Worm (Caenorhabditis elegans) whole organism, dauer: ENCODE results near the gene imph-1.

Experiments used
- unc-62 ChIP-seq: sonication (generic microtip); optimal IDR thresholded peaks from 2 replicates; lab custom pipeline; 2017; ENCODE audit warnings: missing biosample characterization, missing genetic modification reagents, missing genetic modification characterization

The imph-1 gene

ce11 chrIII:4553316-4553715 is at the start of gene imph-1:
Gene imph-1 (plus strand): TSS chrIII:4553616.
- no peak for TF ChIP-seq unc-62 (GFP tag; lab: Kevin White, UChicago)

DNA sequence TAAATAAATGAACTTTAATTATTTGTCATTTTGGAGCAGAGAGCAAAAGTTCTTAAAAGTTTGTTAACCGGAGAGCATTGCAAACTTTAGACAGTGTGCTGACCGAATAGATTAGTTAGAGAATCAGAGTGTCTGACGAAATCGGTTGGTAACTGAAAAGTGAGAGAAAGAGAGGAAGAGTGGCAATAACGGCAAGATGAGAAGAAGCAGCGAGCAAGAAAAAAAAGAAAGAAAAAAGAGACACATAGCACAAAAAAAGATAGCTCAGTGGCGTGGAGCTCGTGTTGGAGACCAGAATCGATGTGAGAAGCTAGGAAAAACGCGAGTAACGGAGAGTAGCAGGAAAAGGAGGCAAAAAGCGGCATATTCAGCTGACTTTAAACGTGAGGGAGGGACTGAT is 49.1 kb upstream of the imph-1 start:
- no peak for TF ChIP-seq unc-62 (GFP tag; lab: Kevin White, UChicago)

- TF ChIP-seq unc-62 (GFP tag; lab: Kevin White, UChicago) = no peak
Measured at ce11 chrIII:4504934-4505484, 48.4 kb upstream of the imph-1 start.

- no peak for TF ChIP-seq unc-62 (GFP tag; lab: Kevin White, UChicago)
Measured at ce11 chrIII:4505726-4506125, 47.7 kb upstream of the imph-1 start.

- no peak for TF ChIP-seq unc-62 (GFP tag; lab: Kevin White, UChicago)
Measured at ce11 chrIII:4506140-4506539, 47.3 kb upstream of the imph-1 start.

DNA sequence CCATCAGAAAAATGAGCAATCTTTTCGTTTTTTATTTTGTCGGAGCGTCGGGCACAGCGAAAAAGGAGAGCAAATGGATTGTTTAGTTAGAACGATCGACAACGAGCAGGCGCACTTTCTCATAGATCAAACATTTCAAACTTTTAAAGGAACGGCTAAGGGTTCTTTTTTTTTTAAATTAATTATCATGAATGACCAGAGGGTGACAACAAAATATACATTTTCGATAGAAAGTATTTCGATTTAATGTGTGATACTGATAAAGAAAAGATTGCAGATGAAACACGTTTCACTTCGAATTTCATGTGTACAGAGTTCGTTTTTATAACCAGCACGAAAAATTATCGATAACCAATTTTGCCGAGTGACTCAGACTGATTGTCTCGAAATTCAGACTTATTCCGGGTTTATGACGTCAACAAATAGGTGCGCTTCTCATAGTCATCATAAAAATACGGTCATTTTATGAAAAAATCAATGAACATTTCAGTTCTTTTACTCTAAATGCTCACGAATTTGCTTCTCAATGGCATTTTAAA is 46.8 kb upstream of the imph-1 start:
- TF ChIP-seq unc-62 (GFP tag; lab: Kevin White, UChicago) = no peak

ce11 chrIII:4508064-4508905 is 45.1 kb upstream of the imph-1 start, which contains the start of the genes cct-5 and F25F2.1:
Gene cct-5 (minus strand): TSS chrIII:4508114.
Gene F25F2.1 (plus strand): TSS chrIII:4508855.
- no peak for TF ChIP-seq unc-62 (GFP tag; lab: Kevin White, UChicago)

ce11 chrIII:4513926-4514325 is 39.5 kb upstream of the imph-1 start:
- TF ChIP-seq unc-62 (GFP tag; lab: Kevin White, UChicago) = no peak

DNA sequence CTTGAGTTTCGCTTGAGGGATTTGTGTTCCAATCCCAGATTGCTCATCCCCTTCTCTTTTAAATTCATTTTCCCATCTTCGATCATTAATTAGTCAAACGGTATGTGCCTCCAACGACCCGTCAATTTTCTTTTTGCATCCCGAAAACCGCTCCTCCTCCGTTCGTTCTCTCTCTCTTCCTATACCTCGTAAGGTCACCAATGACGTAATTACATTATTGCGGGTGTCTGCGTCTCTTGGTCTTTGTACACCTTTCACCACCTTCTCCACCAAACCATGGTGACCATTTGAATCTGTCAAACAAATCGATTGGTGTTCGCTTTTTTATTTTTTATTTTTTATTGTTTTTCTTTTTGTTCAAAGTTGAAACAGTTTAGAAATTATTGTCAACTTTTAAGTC is 38.2 kb upstream of the imph-1 start:
- TF ChIP-seq unc-62 (GFP tag; lab: Kevin White, UChicago) = no peak

- no peak for TF ChIP-seq unc-62 (GFP tag; lab: Kevin White, UChicago)
Measured at ce11 chrIII:4517781-4518180, 35.6 kb upstream of the imph-1 start.

- TF ChIP-seq unc-62 (GFP tag; lab: Kevin White, UChicago) = no peak
Measured at ce11 chrIII:4519410-4519809, 34.0 kb upstream of the imph-1 start.

ce11 chrIII:4520057-4520456 is 33.4 kb upstream of the imph-1 start, which contains the start of gene cdh-4:
Gene cdh-4 (plus strand): TSS chrIII:4520357.
- no peak for TF ChIP-seq unc-62 (GFP tag; lab: Kevin White, UChicago)

- no peak for TF ChIP-seq unc-62 (GFP tag; lab: Kevin White, UChicago)
Measured at ce11 chrIII:4523411-4523810, 30.0 kb upstream of the imph-1 start.

DNA sequence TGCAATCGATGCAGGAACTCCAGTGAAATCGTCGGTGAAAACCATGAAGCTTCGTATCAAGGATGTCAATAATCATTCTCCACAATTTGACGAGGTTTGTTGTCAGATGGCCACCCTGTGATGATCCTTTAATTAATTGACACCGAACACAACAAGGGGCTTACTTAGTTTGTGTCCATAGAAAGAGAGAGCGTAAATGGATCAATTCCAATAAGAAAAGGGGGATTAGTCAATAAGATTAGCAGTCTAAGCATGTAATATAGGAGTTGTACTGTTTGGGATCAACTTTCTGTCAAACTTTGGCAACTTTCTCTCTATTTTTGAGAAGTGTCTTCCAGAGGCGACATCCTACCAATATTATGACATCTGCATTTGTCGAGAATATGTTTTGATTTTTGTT is 29.3 kb upstream of the imph-1 start:
- no peak for TF ChIP-seq unc-62 (GFP tag; lab: Kevin White, UChicago)

DNA sequence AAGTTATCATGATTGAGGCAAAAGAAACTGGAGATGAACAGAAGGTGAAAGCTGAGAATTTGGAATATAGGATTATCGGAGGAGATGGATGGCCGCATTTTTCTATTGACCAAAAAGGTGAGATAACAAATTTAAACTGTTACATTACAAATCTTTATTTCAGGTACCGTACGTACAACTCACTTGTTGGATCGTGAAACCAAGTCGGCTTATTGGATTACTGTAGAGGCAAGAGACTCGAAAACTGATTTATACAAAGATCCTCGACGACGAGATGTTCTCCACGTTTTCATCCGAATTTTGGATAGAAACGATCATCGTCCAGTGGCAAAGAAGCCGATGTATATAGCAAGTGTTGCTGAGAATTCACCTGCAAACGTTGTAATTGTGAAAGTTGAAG is 27.4 kb upstream of the imph-1 start:
- TF ChIP-seq unc-62 (GFP tag; lab: Kevin White, UChicago) = no peak

DNA sequence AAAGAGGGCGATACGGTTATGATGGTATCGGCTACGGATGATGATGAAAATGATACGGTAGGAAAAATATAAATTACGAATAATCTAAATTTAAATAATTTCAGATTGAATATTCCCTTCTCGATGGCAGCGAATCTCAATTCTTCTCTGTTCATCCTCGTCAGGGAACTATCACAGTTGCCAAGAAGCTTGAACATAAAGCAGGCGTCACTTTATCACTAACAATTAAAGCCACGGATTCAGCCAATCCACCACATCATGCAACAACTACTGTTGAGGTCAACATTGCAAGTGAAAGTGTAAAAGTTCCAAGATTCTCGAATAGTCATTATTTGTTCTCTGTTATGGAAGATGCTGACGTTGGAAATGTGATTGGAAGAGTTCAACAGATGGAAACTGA is 22.4 kb upstream of the imph-1 start:
- TF ChIP-seq unc-62 (GFP tag; lab: Kevin White, UChicago) = no peak
